Fruit fly (Drosophila melanogaster) whole organism, prepupa: Measurements from ENCODE around the gene CG13116.

ENCODE experiments used
- Blimp-1 ChIP-seq: fragments of 200-800 bp; sonication (Bioruptor generic); optimal IDR thresholded peaks from 3 replicates; lab custom pipeline; 2017; ENCODE audit warnings: missing biosample characterization, missing genetic modification characterization, mild to moderate bottlenecking, moderate library complexity, missing genetic modification reagents
- CG10631 ChIP-seq: fragments of 200-800 bp; sonication (Bioruptor generic); optimal IDR thresholded peaks from 2 replicates; lab custom pipeline; 2016; ENCODE audit warnings: missing biosample characterization, missing genetic modification characterization
- CG10669 ChIP-seq: fragments of 200-800 bp; sonication (Bioruptor generic); optimal IDR thresholded peaks from 3 replicates; lab custom pipeline; 2018; ENCODE audit warnings: missing biosample characterization, mild to moderate bottlenecking, missing genetic modification characterization, moderate library complexity
- CG11294 ChIP-seq: fragments of 200-800 bp; sonication (Bioruptor generic); IDR thresholded peaks from 2 replicates; pipeline ENCODE4 v1.3.6; 2022; ENCODE audit warnings: missing biosample characterization, missing genetic modification characterization
- CG11762 ChIP-seq: fragments of 200-800 bp; sonication (Bioruptor generic); optimal IDR thresholded peaks from 3 replicates; lab custom pipeline; 2016; ENCODE audit warnings: missing biosample characterization, missing genetic modification characterization; ENCODE audit not compliant: insufficient read depth
- CG11902 ChIP-seq: fragments of 200-800 bp; sonication (Bioruptor generic); optimal IDR thresholded peaks from 3 replicates; lab custom pipeline; 2016; ENCODE audit warnings: missing biosample characterization, missing genetic modification characterization
- CG15336 ChIP-seq: fragments of 200-800 bp; sonication (Bioruptor generic); IDR thresholded peaks from 2 replicates; pipeline ENCODE4 v1.3.6; 2022; ENCODE audit warnings: missing biosample characterization, missing genetic modification characterization
- CG1621 ChIP-seq: fragments of 200-800 bp; sonication (Bioruptor generic); optimal IDR thresholded peaks from 3 replicates; lab custom pipeline; 2018; ENCODE audit warnings: missing biosample characterization, mild to moderate bottlenecking, missing genetic modification characterization
- CG16779 ChIP-seq: fragments of 200-800 bp; sonication (Bioruptor generic); optimal IDR thresholded peaks from 3 replicates; lab custom pipeline; 2017; ENCODE audit warnings: missing biosample characterization, mild to moderate bottlenecking, missing genetic modification characterization
- CG31627 ChIP-seq: fragments of 200-800 bp; sonication (Bioruptor generic); optimal IDR thresholded peaks from 3 replicates; lab custom pipeline; 2016; ENCODE audit warnings: missing biosample characterization, missing genetic modification characterization
- CG32006 ChIP-seq: fragments of 200-800 bp; sonication (Bioruptor generic); optimal IDR thresholded peaks from 3 replicates; lab custom pipeline; 2017; ENCODE audit warnings: missing biosample characterization, mild to moderate bottlenecking, missing genetic modification characterization
- CG34406 ChIP-seq: fragments of 200-800 bp; sonication (Bioruptor generic); optimal IDR thresholded peaks from 3 replicates; lab custom pipeline; 2016; ENCODE audit warnings: missing biosample characterization, missing genetic modification characterization
- CG3919 ChIP-seq: fragments of 200-800 bp; sonication (Bioruptor generic); optimal IDR thresholded peaks from 3 replicates; lab custom pipeline; 2016; ENCODE audit warnings: missing biosample characterization, missing genetic modification characterization
- CG4318 ChIP-seq: fragments of 200-800 bp; sonication (Bioruptor generic); optimal IDR thresholded peaks from 3 replicates; lab custom pipeline; 2017; ENCODE audit warnings: missing biosample characterization, mild to moderate bottlenecking, missing genetic modification characterization
- CG6163 ChIP-seq: fragments of 200-800 bp; sonication (Bioruptor generic); IDR thresholded peaks from 3 replicates; pipeline ENCODE4 v1.3.6; 2022; ENCODE audit warnings: missing biosample characterization, missing genetic modification characterization
- CG6276 ChIP-seq: fragments of 200-800 bp; sonication (Bioruptor generic); optimal IDR thresholded peaks from 2 replicates; lab custom pipeline; 2017; ENCODE audit warnings: missing biosample characterization, mild to moderate bottlenecking, missing genetic modification characterization
- CG6792 ChIP-seq: fragments of 200-800 bp; sonication (Bioruptor generic); optimal IDR thresholded peaks from 3 replicates; lab custom pipeline; 2016; ENCODE audit warnings: missing biosample characterization, missing genetic modification characterization
- CG8319 ChIP-seq: fragments of 200-800 bp; sonication (Bioruptor generic); optimal IDR thresholded peaks from 3 replicates; lab custom pipeline; 2016; ENCODE audit warnings: missing biosample characterization, missing genetic modification characterization
- CG8632 ChIP-seq: fragments of 200-800 bp; sonication (Bioruptor generic); optimal IDR thresholded peaks from 3 replicates; lab custom pipeline; 2016; ENCODE audit warnings: missing biosample characterization, missing genetic modification characterization
- Eip75B ChIP-seq: fragments of 200-800 bp; sonication (Bioruptor generic); optimal IDR thresholded peaks from 3 replicates; lab custom pipeline; 2016; ENCODE audit warnings: missing biosample characterization, missing genetic modification characterization
- Eip78C ChIP-seq: fragments of 200-800 bp; sonication (Bioruptor generic); peaks from one replicate; lab custom pipeline; 2016; ENCODE audit warnings: missing biosample characterization, missing genetic modification characterization
- Ets96B ChIP-seq: fragments of 200-800 bp; optimal IDR thresholded peaks from 2 replicates; lab custom pipeline; 2019; ENCODE audit warnings: missing biosample characterization, mild to moderate bottlenecking, missing genetic modification characterization, moderate library complexity
- Gug ChIP-seq: fragments of 200-800 bp; sonication (Bioruptor generic); IDR thresholded peaks from 2 replicates; pipeline ENCODE4 v1.3.6; 2022; ENCODE audit warnings: missing biosample characterization, missing genetic modification characterization
- Hr38 ChIP-seq: sonication (Bioruptor generic); optimal IDR thresholded peaks from 2 replicates; lab custom pipeline; 2016; ENCODE audit warnings: missing biosample characterization, missing genetic modification characterization
- Hr39 ChIP-seq: fragments of 200-800 bp; sonication (Bioruptor generic); optimal IDR thresholded peaks from 2 replicates; lab custom pipeline; 2016; ENCODE audit warnings: missing biosample characterization, missing genetic modification characterization
- Hr4 ChIP-seq: fragments of 200-800 bp; sonication (Bioruptor generic); optimal IDR thresholded peaks from 3 replicates; lab custom pipeline; 2016; ENCODE audit warnings: missing biosample characterization, missing genetic modification characterization
- Lpt ChIP-seq: fragments of 200-800 bp; sonication (Bioruptor generic); optimal IDR thresholded peaks from 3 replicates; lab custom pipeline; 2016; ENCODE audit warnings: missing biosample characterization, missing genetic modification characterization
- Met ChIP-seq: fragments of 200-800 bp; sonication (Bioruptor generic); optimal IDR thresholded peaks from 3 replicates; lab custom pipeline; 2016; ENCODE audit warnings: missing biosample characterization, missing genetic modification characterization
- OdsH ChIP-seq: fragments of 200-800 bp; sonication (Bioruptor generic); optimal IDR thresholded peaks from 3 replicates; lab custom pipeline; 2016; ENCODE audit warnings: missing biosample characterization, missing genetic modification characterization
- Smox ChIP-seq: fragments of 200-800 bp; sonication (Bioruptor generic); optimal IDR thresholded peaks from 3 replicates; lab custom pipeline; 2016; ENCODE audit warnings: missing biosample characterization, missing genetic modification characterization
- Sox102F ChIP-seq: fragments of 200-800 bp; sonication (Bioruptor generic); optimal IDR thresholded peaks from 2 replicates; lab custom pipeline; 2016; ENCODE audit warnings: missing biosample characterization, mild to moderate bottlenecking, missing genetic modification characterization
- Sox14 ChIP-seq: fragments of 200-800 bp; sonication (Bioruptor generic); optimal IDR thresholded peaks from 3 replicates; lab custom pipeline; 2016; ENCODE audit warnings: missing biosample characterization, missing genetic modification characterization
- Sox15 ChIP-seq: fragments of 200-800 bp; sonication (Bioruptor generic); optimal IDR thresholded peaks from 3 replicates; lab custom pipeline; 2016; ENCODE audit warnings: missing biosample characterization, missing genetic modification characterization
- achi ChIP-seq: fragments of 200-800 bp; sonication (Bioruptor generic); optimal IDR thresholded peaks from 3 replicates; lab custom pipeline; 2016; ENCODE audit warnings: missing biosample characterization, missing genetic modification characterization
- acj6 ChIP-seq: fragments of 200-800 bp; sonication (Bioruptor generic); optimal IDR thresholded peaks from 3 replicates; lab custom pipeline; 2016; ENCODE audit warnings: missing biosample characterization, missing genetic modification characterization
- cyc ChIP-seq: fragments of 200-800 bp; sonication (Bioruptor generic); optimal IDR thresholded peaks from 3 replicates; lab custom pipeline; 2016; ENCODE audit warnings: missing biosample characterization, missing genetic modification characterization
- dac ChIP-seq: fragments of 200-800 bp; sonication (Bioruptor generic); optimal IDR thresholded peaks from 2 replicates; lab custom pipeline; 2017; ENCODE audit warnings: missing biosample characterization, mild to moderate bottlenecking, missing genetic modification characterization
- esn ChIP-seq: fragments of 200-800 bp; sonication (Bioruptor generic); optimal IDR thresholded peaks from 2 replicates; lab custom pipeline; 2016; ENCODE audit warnings: missing biosample characterization, mild to moderate bottlenecking, missing genetic modification characterization, moderate library complexity
- fd59A ChIP-seq: fragments of 200-800 bp; sonication (Bioruptor generic); optimal IDR thresholded peaks from 2 replicates; lab custom pipeline; 2017; ENCODE audit warnings: missing biosample characterization, mild to moderate bottlenecking, missing genetic modification characterization, missing genetic modification reagents
- fd85E ChIP-seq: fragments of 200-800 bp; sonication (Bioruptor generic); optimal IDR thresholded peaks from 3 replicates; lab custom pipeline; 2016; ENCODE audit warnings: missing biosample characterization, missing genetic modification characterization
- lz ChIP-seq: fragments of 200-800 bp; sonication (Bioruptor generic); optimal IDR thresholded peaks from 3 replicates; lab custom pipeline; 2016; ENCODE audit warnings: missing biosample characterization, missing genetic modification characterization
- net ChIP-seq: fragments of 200-800 bp; sonication (Bioruptor generic); optimal IDR thresholded peaks from 3 replicates; lab custom pipeline; 2016; ENCODE audit warnings: missing biosample characterization, missing genetic modification characterization
- pdm3 ChIP-seq: fragments of 200-800 bp; sonication (Bioruptor generic); optimal IDR thresholded peaks from 3 replicates; lab custom pipeline; 2016; ENCODE audit warnings: missing biosample characterization, missing genetic modification characterization
- spab ChIP-seq: fragments of 200-800 bp; sonication (Bioruptor generic); optimal IDR thresholded peaks from 2 replicates; lab custom pipeline; 2017; ENCODE audit warnings: missing biosample characterization, mild to moderate bottlenecking, missing genetic modification characterization, missing genetic modification reagents
- ss ChIP-seq, 2 experiments: fragments of 200-800 bp; sonication (Bioruptor generic); optimal IDR thresholded peaks; 2 replicates in 1 of 2; 3 replicates in 1 of 2; lab custom pipeline; 2017 to 2018; ENCODE audit warnings: mild to moderate bottlenecking in 2 of 2, missing biosample characterization in 2 of 2, missing genetic modification characterization in 2 of 2, moderate library complexity in 1 of 2
- svp ChIP-seq: fragments of 200-800 bp; sonication (Bioruptor generic); peaks from one replicate; lab custom pipeline; 2016; ENCODE audit warnings: missing biosample characterization, missing genetic modification characterization
- topi ChIP-seq: fragments of 200-800 bp; sonication (Bioruptor generic); optimal IDR thresholded peaks from 3 replicates; lab custom pipeline; 2016; ENCODE audit warnings: missing biosample characterization, missing genetic modification characterization
- vri ChIP-seq: fragments of 200-800 bp; sonication (Bioruptor generic); optimal IDR thresholded peaks from 3 replicates; lab custom pipeline; 2016; ENCODE audit warnings: missing biosample characterization, mild to moderate bottlenecking, missing genetic modification characterization

CG13116 gene

DNA sequence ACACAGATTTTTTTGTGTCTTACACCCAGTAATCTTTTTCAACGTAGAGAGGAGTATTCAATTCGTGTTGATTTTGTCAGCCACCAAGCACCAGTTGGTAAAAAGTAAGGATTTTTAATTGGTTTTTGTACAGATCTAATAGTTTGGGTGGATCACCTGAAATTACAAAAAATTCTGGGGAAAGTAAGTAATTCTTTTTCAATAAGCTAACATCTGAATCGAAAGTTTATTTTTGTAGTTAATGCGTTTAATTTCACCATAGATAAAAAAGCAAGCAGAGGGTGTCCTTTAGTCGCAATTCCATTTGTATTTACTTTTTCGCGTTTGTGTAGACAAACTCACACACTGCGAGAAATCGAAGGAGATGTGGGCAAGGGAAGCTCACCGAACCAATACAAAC lies 25.1 kb downstream of the CG13116 start (continued):
- TF ChIP-seq topi (GFP tag; lab: Kevin White, UChicago), result no peak

DNA sequence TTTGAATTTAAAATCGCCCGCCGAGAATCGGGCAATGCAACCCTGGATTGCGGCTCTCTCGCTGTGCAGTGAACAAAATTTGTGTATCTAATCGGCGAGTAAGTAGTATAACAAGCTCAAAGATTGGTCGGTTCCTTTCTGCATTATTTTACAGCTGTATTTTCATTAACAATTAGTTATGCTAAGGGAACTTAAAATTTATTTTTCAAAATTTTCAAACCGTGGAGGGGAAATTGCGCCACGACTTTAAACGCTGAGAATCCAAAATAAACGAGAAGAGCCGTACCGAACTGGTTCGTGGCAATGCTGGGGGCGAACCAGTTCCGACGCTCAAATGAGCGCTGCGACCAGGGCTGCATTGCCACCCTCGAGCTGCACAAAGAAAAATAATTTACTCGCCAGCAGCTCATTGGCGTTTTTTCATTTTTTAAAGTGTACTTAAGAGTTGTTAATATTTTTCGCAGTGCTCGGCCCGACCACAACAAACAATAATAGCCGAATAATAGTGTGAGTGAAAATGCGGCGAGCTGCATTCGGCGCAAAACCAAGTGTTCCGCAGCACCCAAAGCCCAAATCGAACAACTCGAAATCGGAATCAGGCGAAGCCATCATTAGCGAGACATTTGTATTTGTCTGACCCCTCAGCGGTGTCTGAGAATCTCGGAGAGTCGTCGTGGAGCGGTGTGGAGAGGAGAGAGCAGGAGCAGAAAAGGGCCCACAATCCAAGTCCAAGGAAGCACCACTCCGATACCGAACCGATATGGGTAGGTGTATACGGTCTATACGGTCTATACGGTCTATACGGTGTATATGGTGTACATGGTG lies 28.5 kb downstream of the CG13116 start, which contains the start of gene zf30C:
zf30C (plus strand) TSS at position 353 of the 825 bp plus-strand sequence.
- TF ChIP-seq achi (GFP tag; lab: Kevin White, UChicago) (peak; percentile 90), CG8632 (GFP tag; lab: Kevin White, UChicago) (peak; percentile 80), CG10631 (GFP tag; lab: Kevin White, UChicago) (peak; percentile 91), CG16779 (peak; percentile 57), pdm3 (peak; percentile 93), CG6163 (GFP tag; lab: Robert Waterston, UW) (peak; percentile 93), svp (peak; percentile 96), Blimp-1 (GFP tag; lab: Kevin White, UChicago) (peak; percentile 23), CG4318 (GFP tag; lab: Kevin White, UChicago) (peak; percentile 73), ss (GFP tag; optimal IDR thresholded peaks at IDR 0.05; lab: Kevin White, UChicago) (peak in 1 of 2 experiments; percentile 50), Met (peak; percentile 89), CG11902 (GFP tag; lab: Kevin White, UChicago) (peak; percentile 86), CG32006 (peak; percentile 85), Hr4 (GFP tag; lab: Kevin White, UChicago) (peak; percentile 93), CG10669 (peak; percentile 73), CG34406 (GFP tag; lab: Kevin White, UChicago) (peak; percentile 74), vri (GFP tag; lab: Kevin White, UChicago) (peak; percentile 84), lz (peak; percentile 92), spab (GFP tag; lab: Kevin White, UChicago) (peak; percentile 57), Sox102F (peak; percentile 87), OdsH (GFP tag; lab: Kevin White, UChicago) (peak; percentile 90), CG11294 (GFP tag; lab: Robert Waterston, UW) (peak; percentile 79), CG6276 (GFP tag; lab: Kevin White, UChicago) (peak; percentile 67), Sox15 (GFP tag; lab: Kevin White, UChicago) (peak; percentile 80), Lpt (GFP tag; lab: Kevin White, UChicago) (peak; percentile 78), Eip78C (GFP tag; lab: Kevin White, UChicago) (peak; percentile 96), CG31627 (GFP tag; lab: Kevin White, UChicago) (peak; percentile 94), CG3919 (GFP tag; lab: Kevin White, UChicago) (peak; percentile 96), Sox14 (GFP tag; lab: Kevin White, UChicago) (peak; percentile 94), topi (GFP tag; lab: Kevin White, UChicago) (peak; percentile 88), fd85E (GFP tag; lab: Kevin White, UChicago) (peak; percentile 53), acj6 (GFP tag; lab: Kevin White, UChicago) (peak; percentile 90), fd59A (GFP tag; lab: Kevin White, UChicago) (peak; percentile 61), esn (GFP tag; lab: Kevin White, UChicago) (peak; percentile 93), Smox (GFP tag; lab: Kevin White, UChicago) (peak; percentile 87), cyc (peak; percentile 94), CG15336 (GFP tag; lab: Robert Waterston, UW) (peak; percentile 75), Ets96B (peak; percentile 64), CG6792 (GFP tag; lab: Kevin White, UChicago) (peak; percentile 83), Hr38 (peak; percentile 91), Gug (peak; percentile 67), CG1621 (peak; percentile 58), CG8319 (GFP tag; lab: Kevin White, UChicago) (peak; percentile 86), Eip75B (GFP tag; lab: Kevin White, UChicago) (peak; percentile 91), CG11762 (peak; percentile 72), Hr39 (GFP tag; lab: Kevin White, UChicago) (peak; percentile 95), dac (GFP tag; lab: Kevin White, UChicago) (peak; percentile 81), net (GFP tag; lab: Kevin White, UChicago) (peak; percentile 86)
